Fruit fly (Drosophila melanogaster): ENCODE results near the gene MtnA.
A peak's percentile ranks its signal among the peaks of the same experiment; 100 is the strongest.

Gene MtnA

dm6 chr3R:9808946-9809545, 24.9 kb upstream of the MtnA start, which contains the start of gene FBXO11 (continued):
- TF ChIP-seq CG3163 (GFP tag; optimal IDR thresholded peaks at IDR 0.05) (peak; percentile 11), CG2712 (tag; optimal IDR thresholded peaks at IDR 0.05) (no peak), Deaf1 (tag; optimal IDR thresholded peaks at IDR 0.05) (no peak), CG17802 (tag; optimal IDR thresholded peaks at IDR 0.05) (no peak), Oli (tag; optimal IDR thresholded peaks at IDR 0.05) (no peak), Ptx1 (GFP tag; IDR thresholded peaks at IDR 0.05) (no peak), stwl (tag; optimal IDR thresholded peaks at IDR 0.05) (peak; percentile 58), Fer1 (GFP tag; optimal IDR thresholded peaks at IDR 0.05) (peak; percentile 33), gsb (GFP tag; IDR thresholded peaks at IDR 0.05) (no peak), Hand (GFP tag; optimal IDR thresholded peaks at IDR 0.05) (no peak), Optix (GFP tag; IDR thresholded peaks at IDR 0.05) (no peak), Hmr (GFP tag; optimal IDR thresholded peaks at IDR 0.05) (peak; percentile 51), lbe (GFP tag; optimal IDR thresholded peaks at IDR 0.05) (no peak), CG3726 (GFP tag; IDR thresholded peaks at IDR 0.05) (no peak), mld (GFP tag; IDR thresholded peaks at IDR 0.05; ENCODE audit: partially characterized antibody) (no peak), B-H1 (GFP tag; IDR thresholded peaks at IDR 0.05) (no peak), Hr51 (GFP tag; optimal IDR thresholded peaks at IDR 0.05) (no peak), ap (GFP tag; IDR thresholded peaks at IDR 0.05) (no peak), CG10959 (GFP tag; IDR thresholded peaks at IDR 0.05) (no peak), dmrt99B (tag; optimal IDR thresholded peaks at IDR 0.05) (no peak), pan (optimal IDR thresholded peaks at IDR 0.05) (no peak), pan (GFP tag; optimal IDR thresholded peaks at IDR 0.05 in 1 of 2, IDR thresholded peaks at IDR 0.05 in 1 of 2) (no peak), HmgZ (tag; optimal IDR thresholded peaks at IDR 0.05) (peak; percentile 34), Abd-B (GFP tag; optimal IDR thresholded peaks at IDR 0.05) (no peak), z (GFP tag; IDR thresholded peaks at IDR 0.05) (no peak), caup (GFP tag; optimal IDR thresholded peaks at IDR 0.05; ENCODE audit: severe bottlenecking) (peak; percentile 15), gcm (GFP tag; optimal IDR thresholded peaks at IDR 0.05) (peak; percentile 7), E2f2 (GFP tag; IDR thresholded peaks at IDR 0.05) (peak; percentile 95), amos (GFP tag; IDR thresholded peaks at IDR 0.05; ENCODE audit: partially characterized antibody) (peak; percentile 36; the same call in 1 of the 2 replicates), CoRest (tag; optimal IDR thresholded peaks at IDR 0.05) (peak; percentile 6), croc (GFP tag; conservative IDR thresholded peaks at IDR 0.05) (no peak), CG17612 (GFP tag; IDR thresholded peaks at IDR 0.05) (no peak), CG17186 (GFP tag; optimal IDR thresholded peaks at IDR 0.05) (no peak), HLH4C (GFP tag; IDR thresholded peaks at IDR 0.05; ENCODE audit: partially characterized antibody) (peak; percentile 52; the same call in 2 of the 3 replicates), MTF-1 (GFP tag; optimal IDR thresholded peaks at IDR 0.05; ENCODE audit: borderline replicate concordance) (no peak), p53 (GFP tag; optimal IDR thresholded peaks at IDR 0.05) (no peak), CG7963 (GFP tag; IDR thresholded peaks at IDR 0.05; ENCODE audit: partially characterized antibody) (no peak), chif (GFP tag; optimal IDR thresholded peaks at IDR 0.05) (no peak), bigmax (GFP tag; optimal IDR thresholded peaks at IDR 0.05) (no peak), Doc3 (GFP tag; IDR thresholded peaks at IDR 0.05; ENCODE audit: partially characterized antibody) (no peak), CG12104 (GFP tag; optimal IDR thresholded peaks at IDR 0.05) (no peak), Lim3 (GFP tag; IDR thresholded peaks at IDR 0.05) (no peak), CG13123 (GFP tag; optimal IDR thresholded peaks at IDR 0.05) (no peak), bsh (GFP tag; optimal IDR thresholded peaks at IDR 0.05) (no peak), Mrtf (GFP tag; IDR thresholded peaks at IDR 0.05) (no peak), exex (tag; optimal IDR thresholded peaks at IDR 0.05) (no peak), CG14667 (GFP tag; IDR thresholded peaks at IDR 0.05) (no peak), kay (GFP tag; optimal IDR thresholded peaks at IDR 0.05) (no peak), usp (GFP tag; optimal IDR thresholded peaks at IDR 0.05) (no peak), pnt (GFP tag; optimal IDR thresholded peaks at IDR 0.05) (no peak)
